Worm (Caenorhabditis elegans) whole organism, early embryonic: Measurements from ENCODE around the gene npr-13.

Experiments
- B0310.2 ChIP-seq: sonication (generic microtip); optimal IDR thresholded peaks from 2 replicates; lab custom pipeline; 2016; ENCODE audit warnings: mild to moderate bottlenecking, missing genetic modification characterization, missing compliant biosample characterization
- F13C5.2 ChIP-seq: sonication (generic microtip); optimal IDR thresholded peaks from 2 replicates; lab custom pipeline; 2017; ENCODE audit warnings: mild to moderate bottlenecking, missing genetic modification characterization, inconsistent platforms, missing compliant biosample characterization
- aly-1 ChIP-seq: sonication (generic microtip); optimal IDR thresholded peaks from 2 replicates; lab custom pipeline; 2016; ENCODE audit warnings: missing genetic modification characterization, missing compliant biosample characterization
- ama-1 ChIP-seq: fragments of 150-350 bp; optimal IDR thresholded peaks from 2 replicates; lab custom pipeline; 2014
- ceh-13 ChIP-seq: fragments of 200-800 bp; sonication (Bioruptor generic); optimal IDR thresholded peaks from 2 replicates; lab custom pipeline; 2018; ENCODE audit warnings: mild to moderate bottlenecking, missing genetic modification characterization, missing compliant biosample characterization
- ceh-36 ChIP-seq: sonication (generic microtip); optimal IDR thresholded peaks from 2 replicates; lab custom pipeline; 2016; ENCODE audit warnings: missing genetic modification characterization, inconsistent platforms, missing compliant biosample characterization
- ets-7 ChIP-seq: sonication (generic microtip); optimal IDR thresholded peaks from 2 replicates; lab custom pipeline; 2016; ENCODE audit warnings: missing genotype, missing genetic modification characterization, missing compliant biosample characterization
- flt-1 ChIP-seq: fragments of 200-800 bp; sonication (Bioruptor generic); IDR thresholded peaks from 2 replicates; pipeline ENCODE4 v1.3.6; 2022; ENCODE audit warnings: missing genetic modification characterization, missing compliant biosample characterization
- hmbx-1 ChIP-seq: sonication (generic microtip); optimal IDR thresholded peaks from 2 replicates; lab custom pipeline; 2016; ENCODE audit warnings: mild to moderate bottlenecking, missing genetic modification characterization, missing compliant biosample characterization
- hmg-4 ChIP-seq: fragments of 200-800 bp; sonication (Bioruptor generic); optimal IDR thresholded peaks from 2 replicates; lab custom pipeline; 2018; ENCODE audit warnings: mild to moderate bottlenecking, missing genetic modification characterization, missing compliant biosample characterization
- hnd-1 ChIP-seq: sonication (generic microtip); optimal IDR thresholded peaks from 2 replicates; lab custom pipeline; 2016; ENCODE audit warnings: missing genetic modification characterization, missing compliant biosample characterization
- pes-1 ChIP-seq: fragments of 200-800 bp; sonication (Bioruptor generic); IDR thresholded peaks from 2 replicates; pipeline ENCODE4 v1.3.6; 2022; ENCODE audit warnings: missing genetic modification reagents, missing genetic modification characterization, missing compliant biosample characterization
- scrt-1 ChIP-seq: fragments of 200-800 bp; sonication (Bioruptor generic); IDR thresholded peaks from 2 replicates; pipeline ENCODE4 v1.3.6; 2022; ENCODE audit warnings: missing genetic modification characterization, missing compliant biosample characterization
- sea-1 ChIP-seq: fragments of 200-800 bp; sonication (Bioruptor generic); conservative IDR thresholded peaks from 2 replicates; pipeline ENCODE4 v1.3.6; 2022; ENCODE audit warnings: missing genetic modification characterization, missing compliant biosample characterization
- tbx-11 ChIP-seq: fragments of 200-800 bp; sonication (Bioruptor generic); IDR thresholded peaks from 2 replicates; pipeline ENCODE4 v1.3.6; 2022; ENCODE audit warnings: missing genetic modification characterization, missing compliant biosample characterization
- tbx-37 ChIP-seq: fragments of 200-800 bp; sonication (Bioruptor generic); conservative IDR thresholded peaks from 2 replicates; pipeline ENCODE4 v1.3.6; 2022; ENCODE audit warnings: missing genetic modification reagents, missing genetic modification characterization, missing compliant biosample characterization
- tra-4 ChIP-seq: sonication (generic microtip); optimal IDR thresholded peaks from 2 replicates; lab custom pipeline; 2017; ENCODE audit warnings: missing genetic modification characterization, missing compliant biosample characterization

npr-13 gene

ce11 chrV:14848510-14849206, 9.7 kb downstream of the npr-13 start:
- no peak for TF ChIP-seq tbx-37 (GFP tag; lab: Robert Waterston, UW)
- no peak for TF ChIP-seq ets-7 (tag; lab: Kevin White, UChicago)
- no peak for TF ChIP-seq ama-1 (lab: Kevin White, UChicago)
- no peak for TF ChIP-seq tra-4
- no peak for TF ChIP-seq scrt-1 (GFP tag; lab: Robert Waterston, UW)
- no peak for TF ChIP-seq ceh-36 (tag; lab: Kevin White, UChicago)
- TF ChIP-seq F13C5.2 (tag; lab: Kevin White, UChicago): no peak
- no peak for TF ChIP-seq B0310.2
- no peak for TF ChIP-seq hmg-4 (GFP tag; lab: Kevin White, UChicago)
- TF ChIP-seq ceh-13 (GFP tag; lab: Kevin White, UChicago): no peak
- no peak for TF ChIP-seq aly-1 (tag; lab: Kevin White, UChicago)

- TF ChIP-seq sea-1 (GFP tag; lab: Robert Waterston, UW) (no peak), tbx-37 (GFP tag; lab: Robert Waterston, UW) (0 out of 2 replicates have a peak, but pooled peaks have one; percentile 11)
Observed at ce11 chrV:14847291-14847915, 11.0 kb downstream of the npr-13 start, which contains the start of gene ret-1. Gene ret-1 (minus strand): TSS chrV:14847413.

ce11 chrV:14841660-14842059, 16.7 kb downstream of the npr-13 start:
- TF ChIP-seq tbx-37 (GFP tag; lab: Robert Waterston, UW): no peak
- no peak for TF ChIP-seq hmbx-1 (tag; lab: Kevin White, UChicago)

- TF ChIP-seq ceh-36 (tag; lab: Kevin White, UChicago) (no peak), flt-1 (GFP tag; lab: Robert Waterston, UW) (no peak), sea-1 (GFP tag; lab: Robert Waterston, UW) (no peak)
Observed at ce11 chrV:14838130-14838529, 20.3 kb downstream of the npr-13 start.

ce11 chrV:14835075-14835991, 23.1 kb downstream of the npr-13 start:
- no peak for TF ChIP-seq B0310.2
- no peak for TF ChIP-seq scrt-1 (GFP tag; lab: Robert Waterston, UW)
- TF ChIP-seq ceh-13 (GFP tag; lab: Kevin White, UChicago): no peak
- no peak for TF ChIP-seq tbx-37 (GFP tag; lab: Robert Waterston, UW)
- TF ChIP-seq flt-1 (GFP tag; lab: Robert Waterston, UW): no peak
- TF ChIP-seq aly-1 (tag; lab: Kevin White, UChicago): no peak
- no peak for TF ChIP-seq hmg-4 (GFP tag; lab: Kevin White, UChicago)
- TF ChIP-seq ama-1 (lab: Kevin White, UChicago): no peak
- no peak for TF ChIP-seq ets-7 (tag; lab: Kevin White, UChicago)
- no peak for TF ChIP-seq F13C5.2 (tag; lab: Kevin White, UChicago)
- no peak for TF ChIP-seq ceh-36 (tag; lab: Kevin White, UChicago)
- no peak for TF ChIP-seq hmbx-1 (tag; lab: Kevin White, UChicago)
- TF ChIP-seq pes-1 (GFP tag; lab: Robert Waterston, UW): no peak
- TF ChIP-seq sea-1 (GFP tag; lab: Robert Waterston, UW): no peak
- no peak for TF ChIP-seq tra-4

- peak; percentile 39 for TF ChIP-seq aly-1 (tag; lab: Kevin White, UChicago)
- no peak for TF ChIP-seq ama-1 (lab: Kevin White, UChicago)
- no peak for TF ChIP-seq scrt-1 (GFP tag; lab: Robert Waterston, UW)
- TF ChIP-seq ceh-13 (GFP tag; lab: Kevin White, UChicago): no peak
- no peak for TF ChIP-seq hnd-1
- TF ChIP-seq ets-7 (tag; lab: Kevin White, UChicago): no peak
- no peak for TF ChIP-seq hmbx-1 (tag; lab: Kevin White, UChicago)
- peak; percentile 25 for TF ChIP-seq hmg-4 (GFP tag; lab: Kevin White, UChicago)
- TF ChIP-seq tbx-37 (GFP tag; lab: Robert Waterston, UW): no peak
- TF ChIP-seq B0310.2: no peak
- TF ChIP-seq tbx-11 (GFP tag; lab: Robert Waterston, UW): no peak
- no peak for TF ChIP-seq flt-1 (GFP tag; lab: Robert Waterston, UW)
- peak; percentile 24 for TF ChIP-seq F13C5.2 (tag; lab: Kevin White, UChicago)
- no peak for TF ChIP-seq pes-1 (GFP tag; lab: Robert Waterston, UW)
- no peak for TF ChIP-seq ceh-36 (tag; lab: Kevin White, UChicago)
- TF ChIP-seq sea-1 (GFP tag; lab: Robert Waterston, UW): no peak
- no peak for TF ChIP-seq tra-4
Observed at ce11 chrV:14833219-14833618, 25.2 kb downstream of the npr-13 start.

- no peak for TF ChIP-seq ceh-13 (GFP tag; lab: Kevin White, UChicago)
- no peak for TF ChIP-seq F13C5.2 (tag; lab: Kevin White, UChicago)
- TF ChIP-seq ceh-36 (tag; lab: Kevin White, UChicago): no peak
- TF ChIP-seq ets-7 (tag; lab: Kevin White, UChicago): no peak
- TF ChIP-seq tbx-37 (GFP tag; lab: Robert Waterston, UW): no peak
- no peak for TF ChIP-seq pes-1 (GFP tag; lab: Robert Waterston, UW)
- TF ChIP-seq flt-1 (GFP tag; lab: Robert Waterston, UW): no peak
- no peak for TF ChIP-seq B0310.2
- TF ChIP-seq ama-1 (lab: Kevin White, UChicago): no peak
- no peak for TF ChIP-seq sea-1 (GFP tag; lab: Robert Waterston, UW)
- TF ChIP-seq tbx-11 (GFP tag; lab: Robert Waterston, UW): no peak
- no peak for TF ChIP-seq tra-4
Observed at ce11 chrV:14832789-14833187, 25.6 kb downstream of the npr-13 start.
